Worm (Caenorhabditis elegans): ENCODE data around the gene otub-1.

The otub-1 gene

ce11 chrV:15059534-15059933 lies 6.6 kb upstream of the otub-1 start, which contains the start of the genes mcm-3 and C25D7.15 (continued):
- no peak for TF ChIP-seq nhr-42 (GFP tag; IDR thresholded peaks at IDR 0.05)

ce11 chrV:15060595-15060994 lies 5.5 kb upstream of the otub-1 start:
- TF ChIP-seq spr-1 (tag; optimal IDR thresholded peaks at IDR 0.05) = no peak
- peak; percentile 73 for TF ChIP-seq aha-1 (tag)
- TF ChIP-seq nhr-42 (GFP tag; IDR thresholded peaks at IDR 0.05) = no peak
- peak in 1 of 2 experiments; percentile 18 for TF ChIP-seq unc-62 (GFP tag; optimal IDR thresholded peaks at IDR 0.05 in 1 of 2)
- TF ChIP-seq unc-62 (tag; optimal IDR thresholded peaks at IDR 0.05) = no peak

DNA sequence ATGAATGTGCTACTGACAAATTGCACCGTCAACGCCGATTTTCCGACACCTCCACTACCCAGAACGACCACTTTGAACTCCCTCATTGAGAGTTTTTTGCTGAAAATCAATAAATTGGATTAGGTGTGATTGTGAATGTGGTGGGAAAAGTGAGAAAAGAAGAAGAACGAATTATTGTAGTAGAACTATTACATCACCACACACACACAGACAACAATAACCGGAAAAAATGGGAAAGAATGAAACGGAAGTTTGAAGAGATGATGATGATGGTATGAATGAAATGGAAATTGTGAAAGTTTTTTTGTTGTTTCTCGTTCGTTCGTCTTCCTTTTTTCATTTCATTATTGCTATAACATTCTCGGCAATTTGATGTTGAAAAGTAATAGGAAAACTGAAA lies 2.1 kb upstream of the otub-1 start, which contains the start of gene rap-2:
rap-2 (minus strand) TSS at position 101 of the 400 bp plus-strand sequence.
- TF ChIP-seq Y5F2A.4 (GFP tag; optimal IDR thresholded peaks at IDR 0.05) (no peak), dmd-9 (GFP tag; IDR thresholded peaks at IDR 0.05) (no peak), ces-1 (GFP tag; optimal IDR thresholded peaks at IDR 0.05) (no peak), mdl-1 (tag; optimal IDR thresholded peaks at IDR 0.05) (no peak), lim-7 (GFP tag; IDR thresholded peaks at IDR 0.05) (no peak), skn-1 (tag; optimal IDR thresholded peaks at IDR 0.05) (no peak), nhr-76 (tag; optimal IDR thresholded peaks at IDR 0.05) (no peak), ama-1 (optimal IDR thresholded peaks at IDR 0.05) (no peak), nhr-42 (GFP tag; IDR thresholded peaks at IDR 0.05) (no peak), tra-1 (GFP tag; IDR thresholded peaks at IDR 0.05) (no peak), aha-1 (tag) (no peak)

DNA sequence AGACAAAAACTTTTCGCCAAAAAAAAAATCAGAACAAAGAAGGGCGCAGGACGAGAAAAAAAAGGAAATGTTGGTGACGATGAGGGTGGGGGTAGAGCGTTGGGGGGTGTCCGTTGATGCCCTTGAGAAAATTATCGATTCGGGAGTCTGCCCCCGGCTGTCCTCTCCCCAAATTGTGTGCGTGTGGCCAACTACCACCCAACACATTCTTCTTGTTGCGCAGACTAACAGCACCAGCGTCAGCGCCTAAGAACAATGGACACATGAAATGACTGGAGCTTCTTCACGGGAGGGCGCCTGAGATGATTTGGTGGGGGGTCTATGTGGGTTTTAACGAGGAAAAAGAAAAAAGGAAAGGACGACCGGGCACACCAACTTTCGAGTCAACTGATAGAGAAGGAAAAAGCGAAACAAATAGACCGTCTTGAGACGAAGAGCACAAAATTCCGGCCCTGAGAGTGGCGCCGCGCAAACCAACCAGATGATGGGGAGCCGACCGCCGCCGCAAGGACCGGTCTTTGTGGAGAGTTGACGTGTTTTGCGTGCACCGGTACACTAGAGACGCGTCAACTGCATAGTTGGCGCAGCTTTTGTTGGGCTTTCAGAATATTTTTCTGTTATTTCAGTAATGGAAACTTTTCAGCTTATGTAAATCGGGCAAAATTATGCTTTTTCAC lies 892 bp upstream of the otub-1 start, which contains the start of gene C25D7.9:
C25D7.9 (plus strand) TSS at position 68 of the 677 bp plus-strand sequence.
- TF ChIP-seq hlh-11 (tag; optimal IDR thresholded peaks at IDR 0.05) (peak; percentile 56), unc-62 (GFP tag; optimal IDR thresholded peaks at IDR 0.05 in 1 of 2) (no peak), unc-62 (tag; optimal IDR thresholded peaks at IDR 0.05) (no peak), set-16 (GFP tag; IDR thresholded peaks at IDR 0.05) (peak; percentile 52), ama-1 (optimal IDR thresholded peaks at IDR 0.05) (no peak), lin-38 (GFP tag; IDR thresholded peaks at IDR 0.05) (0 out of 2 replicates have a peak, but pooled peaks have one; percentile 7), mes-2 (tag; optimal IDR thresholded peaks at IDR 0.05; ENCODE audit: poor library complexity, severe bottlenecking) (peak; percentile 53), spr-3 (GFP tag; optimal IDR thresholded peaks at IDR 0.05) (peak; percentile 38), dmd-9 (GFP tag; IDR thresholded peaks at IDR 0.05) (peak; percentile 49; the same call in 1 of the 2 replicates), nhr-41 (GFP tag; IDR thresholded peaks at IDR 0.05) (no peak), nhr-6 (tag; optimal IDR thresholded peaks at IDR 0.05) (peak; percentile 60), lsy-2 (tag; optimal IDR thresholded peaks at IDR 0.05) (peak in 1 of 2 experiments; percentile 28), lir-3 (tag; optimal IDR thresholded peaks at IDR 0.05) (no peak), nhr-48 (tag; optimal IDR thresholded peaks at IDR 0.05) (no peak), hmg-1.1 (GFP tag; IDR thresholded peaks at IDR 0.05) (peak; percentile 40; the same call in 1 of the 2 replicates), dpl-1 (GFP tag; optimal IDR thresholded peaks at IDR 0.05) (peak; percentile 31), hif-1 (tag; optimal IDR thresholded peaks at IDR 0.05) (peak in 1 of 2 experiments; percentile 21), nhr-77 (tag; optimal IDR thresholded peaks at IDR 0.05) (peak; percentile 16), lin-13 (GFP tag; optimal IDR thresholded peaks at IDR 0.05) (peak; percentile 10), dmd-6 (GFP tag; IDR thresholded peaks at IDR 0.05) (peak; percentile 7; the same call in 1 of the 2 replicates), rbr-2 (tag; optimal IDR thresholded peaks at IDR 0.05) (peak; percentile 15), mep-1 (tag; optimal IDR thresholded peaks at IDR 0.05) (peak; percentile 28), dve-1 (tag; optimal IDR thresholded peaks at IDR 0.05; ENCODE audit: insufficient read depth) (peak; percentile 26), egl-43 (GFP tag; IDR thresholded peaks at IDR 0.05) (0 out of 2 replicates have a peak, but pooled peaks have one; percentile 34), ztf-7 (tag; optimal IDR thresholded peaks at IDR 0.05) (no peak)
